Fruit fly (Drosophila melanogaster) whole organism, embryonic: ENCODE data around the gene Lgr1.

ENCODE experiments used
- Aef1 ChIP-seq: fragments of 200-800 bp; sonication (Bioruptor generic); IDR thresholded peaks from 3 replicates; pipeline ENCODE4 v1.3.6; 2022; ENCODE audit warnings: missing biosample characterization, missing genetic modification characterization
- Awh ChIP-seq: fragments of 200-800 bp; sonication (Bioruptor generic); IDR thresholded peaks from 2 replicates; pipeline ENCODE4, ENCODE4 v1.3.6; 2022; ENCODE audit warnings: missing biosample characterization, missing genetic modification characterization
- C15 ChIP-seq: fragments of 200-800 bp; sonication (Bioruptor generic); IDR thresholded peaks from 3 replicates; pipeline ENCODE4 v1.3.6; 2022; ENCODE audit warnings: missing biosample characterization, missing genetic modification characterization
- CG10543 ChIP-seq: fragments of 200-800 bp; sonication (Bioruptor generic); optimal IDR thresholded peaks from 3 replicates; lab custom pipeline; 2017; ENCODE audit warnings: missing biosample characterization, mild to moderate bottlenecking, missing genetic modification characterization, moderate library complexity
- CG12659 ChIP-seq: fragments of 200-800 bp; sonication (Bioruptor generic); optimal IDR thresholded peaks from 3 replicates; lab custom pipeline; 2017; ENCODE audit warnings: mild to moderate bottlenecking, missing biosample characterization, missing genetic modification reagents, missing genetic modification characterization
- CG13424 ChIP-seq: fragments of 200-800 bp; sonication (Bioruptor generic); optimal IDR thresholded peaks from 2 replicates; lab custom pipeline; 2019; ENCODE audit warnings: missing biosample characterization, mild to moderate bottlenecking, missing genetic modification characterization, moderate library complexity
- CG17359 ChIP-seq: fragments of 200-800 bp; sonication (Bioruptor generic); optimal IDR thresholded peaks from 3 replicates; lab custom pipeline; 2018; ENCODE audit warnings: missing biosample characterization, mild to moderate bottlenecking, missing genetic modification characterization, moderate library complexity
- CG17361 ChIP-seq: fragments of 200-800 bp; sonication (Bioruptor generic); IDR thresholded peaks from 3 replicates; pipeline ENCODE4 v1.3.6; 2022; ENCODE audit warnings: missing biosample characterization, missing genetic modification characterization
- CG17385 ChIP-seq: fragments of 200-800 bp; sonication (Bioruptor generic); optimal IDR thresholded peaks from 3 replicates; lab custom pipeline; 2018; ENCODE audit warnings: missing biosample characterization, mild to moderate bottlenecking, missing genetic modification characterization
- CG17802 ChIP-seq: fragments of 200-800 bp; sonication (Bioruptor generic); optimal IDR thresholded peaks from 2 replicates; lab custom pipeline; 2018; ENCODE audit warnings: missing biosample characterization, mild to moderate bottlenecking, missing genetic modification characterization, moderate library complexity
- CG18764 ChIP-seq: fragments of 200-800 bp; sonication (Bioruptor generic); optimal IDR thresholded peaks from 3 replicates; lab custom pipeline; 2016; ENCODE audit warnings: missing biosample characterization, missing genetic modification characterization
- CG3065 ChIP-seq: fragments of 200-800 bp; sonication (Bioruptor generic); optimal IDR thresholded peaks from 2 replicates; lab custom pipeline; 2016; ENCODE audit warnings: missing biosample characterization, missing genetic modification characterization
- CG32532 ChIP-seq: fragments of 200-800 bp; sonication (Bioruptor generic); IDR thresholded peaks from 2 replicates; pipeline ENCODE4 v1.3.6; 2022; ENCODE audit warnings: missing biosample characterization, missing genetic modification characterization
- CG3407 ChIP-seq: fragments of 200-800 bp; sonication (Bioruptor generic); optimal IDR thresholded peaks from 2 replicates; lab custom pipeline; 2018; ENCODE audit warnings: missing biosample characterization, mild to moderate bottlenecking, missing genetic modification characterization
- CG34422 ChIP-seq: fragments of 200-800 bp; sonication (Bioruptor generic); IDR thresholded peaks from 3 replicates; pipeline ENCODE4 v1.3.6; 2022; ENCODE audit warnings: missing biosample characterization, missing genetic modification characterization
- CG3726 ChIP-seq: fragments of 200-800 bp; sonication (Bioruptor generic); IDR thresholded peaks from 3 replicates; pipeline ENCODE4, ENCODE4 v1.3.6; 2022; ENCODE audit warnings: missing biosample characterization, missing genetic modification characterization
- CG4730 ChIP-seq: fragments of 200-800 bp; sonication (Bioruptor generic); IDR thresholded peaks from 2 replicates; pipeline ENCODE4 v1.3.6; 2022; ENCODE audit warnings: missing biosample characterization, missing genetic modification characterization
- CG5180 ChIP-seq: fragments of 200-800 bp; sonication (Bioruptor generic); optimal IDR thresholded peaks from 3 replicates; lab custom pipeline; 2017; ENCODE audit warnings: missing biosample characterization, missing genetic modification characterization, mild to moderate bottlenecking, moderate library complexity, missing genetic modification reagents
- CG8359 ChIP-seq: fragments of 200-800 bp; sonication (Bioruptor generic); optimal IDR thresholded peaks from 2 replicates; lab custom pipeline; 2017; ENCODE audit warnings: missing biosample characterization, mild to moderate bottlenecking, missing genetic modification characterization, borderline replicate concordance
- CoRest ChIP-seq: fragments of 200-800 bp; sonication (Bioruptor generic); optimal IDR thresholded peaks from 3 replicates; lab custom pipeline; 2018; ENCODE audit warnings: missing biosample characterization, mild to moderate bottlenecking, missing genetic modification characterization, moderate library complexity
- Doc3 ChIP-seq: fragments of 200-800 bp; sonication (Bioruptor generic); IDR thresholded peaks from 3 replicates; pipeline ENCODE4 v1.3.6; 2022; ENCODE audit warnings: missing biosample characterization, missing genetic modification characterization; ENCODE audit not compliant: partially characterized antibody
- HLH54F ChIP-seq: fragments of 200-800 bp; sonication (Bioruptor generic); optimal IDR thresholded peaks from 3 replicates; lab custom pipeline; 2016; ENCODE audit warnings: missing biosample characterization, missing genetic modification characterization
- Hmr ChIP-seq: fragments of 200-800 bp; sonication (Bioruptor generic); optimal IDR thresholded peaks from 3 replicates; lab custom pipeline; 2017; ENCODE audit warnings: mild to moderate bottlenecking, missing biosample characterization, missing genetic modification reagents, missing genetic modification characterization
- Hr3 ChIP-seq: fragments of 200-800 bp; sonication (Bioruptor generic); optimal IDR thresholded peaks from 3 replicates; lab custom pipeline; 2016; ENCODE audit warnings: missing biosample characterization, missing genetic modification characterization
- Oli ChIP-seq: fragments of 200-800 bp; sonication (Bioruptor generic); optimal IDR thresholded peaks from 2 replicates; lab custom pipeline; 2018; ENCODE audit warnings: missing biosample characterization, mild to moderate bottlenecking, missing genetic modification characterization, moderate library complexity
- Six4 ChIP-seq: fragments of 200-800 bp; sonication (Bioruptor generic); optimal IDR thresholded peaks from 2 replicates; lab custom pipeline; 2016; ENCODE audit warnings: missing biosample characterization, missing genetic modification characterization
- Sox102F ChIP-seq: fragments of 200-800 bp; sonication (Bioruptor generic); optimal IDR thresholded peaks from 2 replicates; lab custom pipeline; 2018; ENCODE audit warnings: missing biosample characterization, mild to moderate bottlenecking, missing genetic modification characterization, moderate library complexity
- Ssrp ChIP-seq: fragments of 200-800 bp; sonication (Bioruptor generic); optimal IDR thresholded peaks from 2 replicates; lab custom pipeline; 2018; ENCODE audit warnings: missing biosample characterization, mild to moderate bottlenecking, missing genetic modification characterization, moderate library complexity
- Taf1 ChIP-seq: fragments of 200-800 bp; sonication (Bioruptor generic); IDR thresholded peaks from 2 replicates; pipeline ENCODE4 v1.3.6; 2022; ENCODE audit warnings: missing biosample characterization, missing genetic modification characterization
- Vsx1 ChIP-seq: fragments of 200-800 bp; sonication (Bioruptor generic); optimal IDR thresholded peaks from 2 replicates; lab custom pipeline; 2017; ENCODE audit warnings: missing biosample characterization, mild to moderate bottlenecking, missing genetic modification characterization, missing genetic modification reagents
- Xrp1 ChIP-seq: fragments of 200-800 bp; sonication (Bioruptor generic); IDR thresholded peaks from 2 replicates; pipeline ENCODE4 v1.3.6; 2022; ENCODE audit warnings: missing biosample characterization, missing genetic modification characterization
- abd-A ChIP-seq: fragments of 200-800 bp; sonication (Bioruptor generic); optimal IDR thresholded peaks from 3 replicates; lab custom pipeline; 2019; ENCODE audit warnings: missing biosample characterization, mild to moderate bottlenecking, missing genetic modification characterization, moderate library complexity
- bowl ChIP-seq: fragments of 200-800 bp; sonication (Bioruptor generic); IDR thresholded peaks from 2 replicates; pipeline ENCODE4 v1.3.6; 2022; ENCODE audit warnings: missing biosample characterization, missing genetic modification characterization
- br ChIP-seq: fragments of >200 bp; optimal IDR thresholded peaks from 2 replicates; lab custom pipeline; 2017
- btn ChIP-seq: fragments of 200-800 bp; sonication (Bioruptor generic); optimal IDR thresholded peaks from 2 replicates; lab custom pipeline; 2016; ENCODE audit warnings: missing biosample characterization, missing genetic modification characterization
- chinmo ChIP-seq: fragments of 200-800 bp; sonication (Bioruptor generic); IDR thresholded peaks from 4 replicates; pipeline ENCODE4 v1.3.6; 2022; ENCODE audit warnings: missing biosample characterization, missing genetic modification characterization; ENCODE audit not compliant: partially characterized antibody
- chm ChIP-seq: fragments of 200-800 bp; sonication (Bioruptor generic); IDR thresholded peaks from 2 replicates; pipeline ENCODE4 v1.3.6; 2022; ENCODE audit warnings: missing biosample characterization, missing genetic modification characterization
- dati ChIP-seq: fragments of 200-800 bp; sonication (Bioruptor generic); IDR thresholded peaks from 2 replicates; pipeline ENCODE4 v1.3.6; 2022; ENCODE audit warnings: missing biosample characterization, missing genetic modification characterization
- fd96Cb ChIP-seq: fragments of 200-800 bp; sonication (Bioruptor generic); optimal IDR thresholded peaks from 2 replicates; lab custom pipeline; 2018; ENCODE audit warnings: missing biosample characterization, mild to moderate bottlenecking, missing genetic modification characterization, moderate library complexity
- fru ChIP-seq: fragments of >200 bp; optimal IDR thresholded peaks from 2 replicates; lab custom pipeline; 2017
- gsb ChIP-seq: fragments of 200-800 bp; sonication (Bioruptor generic); IDR thresholded peaks from 2 replicates; pipeline ENCODE4 v1.3.6; 2022; ENCODE audit warnings: missing biosample characterization, missing genetic modification characterization
- jing ChIP-seq: fragments of 200-800 bp; sonication (Bioruptor generic); optimal IDR thresholded peaks from 2 replicates; lab custom pipeline; 2018; ENCODE audit warnings: missing biosample characterization, mild to moderate bottlenecking, missing genetic modification characterization
- kni ChIP-seq: fragments of 200-800 bp; sonication (Bioruptor generic); optimal IDR thresholded peaks from 3 replicates; lab custom pipeline; 2017; ENCODE audit warnings: mild to moderate bottlenecking, missing biosample characterization, missing genetic modification reagents, missing genetic modification characterization
- lbe ChIP-seq: fragments of 200-800 bp; sonication (Bioruptor generic); optimal IDR thresholded peaks from 2 replicates; lab custom pipeline; 2016; ENCODE audit warnings: missing biosample characterization, mild to moderate bottlenecking, missing genetic modification characterization
- mam ChIP-seq: fragments of 200-800 bp; sonication (Bioruptor generic); optimal IDR thresholded peaks from 3 replicates; lab custom pipeline; 2016; ENCODE audit warnings: missing biosample characterization, missing genetic modification characterization
- nmo ChIP-seq: fragments of 200-800 bp; sonication (Bioruptor generic); optimal IDR thresholded peaks from 2 replicates; lab custom pipeline; 2018; ENCODE audit warnings: missing biosample characterization, mild to moderate bottlenecking, missing genetic modification characterization, moderate library complexity
- ro ChIP-seq: fragments of 200-800 bp; sonication (Bioruptor generic); IDR thresholded peaks from 2 replicates; pipeline ENCODE4 v1.3.6; 2022; ENCODE audit warnings: missing biosample characterization, missing genetic modification characterization
- row ChIP-seq: fragments of 200-800 bp; sonication (Bioruptor generic); IDR thresholded peaks from 3 replicates; pipeline ENCODE4 v1.3.6; 2022; ENCODE audit warnings: missing biosample characterization, missing genetic modification characterization
- ssp ChIP-seq: fragments of 200-800 bp; sonication (Bioruptor generic); IDR thresholded peaks from 2 replicates; pipeline ENCODE4 v1.3.6; 2022; ENCODE audit warnings: missing biosample characterization, missing genetic modification characterization
- unc-4 ChIP-seq: fragments of 200-800 bp; sonication (Bioruptor generic); IDR thresholded peaks from 2 replicates; pipeline ENCODE4 v1.3.6; 2022; ENCODE audit warnings: missing biosample characterization, missing genetic modification characterization; ENCODE audit not compliant: partially characterized antibody

The Lgr1 gene

dm6 chr3R:17703024-17703690 lies 22.4 kb upstream of the Lgr1 start (continued):
- TF ChIP-seq Hmr (GFP tag; lab: Kevin White, UChicago) (no peak), Aef1 (GFP tag; lab: Robert Waterston, UW) (no peak), Xrp1 (GFP tag; lab: Robert Waterston, UW) (0 out of 2 replicates have a peak, but pooled peaks have one; percentile 13), CG3407 (GFP tag; lab: Kevin White, UChicago) (no peak), ro (no peak), CG5180 (GFP tag; lab: Kevin White, UChicago) (no peak), chinmo (GFP tag; lab: Robert Waterston, UW) (0 out of 4 replicates have a peak, but pooled peaks have one; percentile 15), CG3065 (GFP tag; lab: Kevin White, UChicago) (no peak), br (no peak), row (peak; percentile 20; the same call in 2 of the 3 replicates), CG17802 (no peak), Doc3 (GFP tag; lab: Robert Waterston, UW) (no peak), Awh (GFP tag; lab: Robert Waterston, UW) (0 out of 2 replicates have a peak, but pooled peaks have one; percentile 23), fru (no peak), dati (GFP tag; lab: Robert Waterston, UW) (no peak), bowl (no peak), CG10543 (GFP tag; lab: Kevin White, UChicago) (no peak), Ssrp (peak; percentile 2), CG17361 (GFP tag; lab: Robert Waterston, UW) (0 out of 3 replicates have a peak, but pooled peaks have one; percentile 20), CG3726 (GFP tag; lab: Robert Waterston, UW) (no peak), CoRest (tag; lab: Kevin White, UChicago) (peak; percentile 15), Vsx1 (GFP tag; lab: Kevin White, UChicago) (no peak), Taf1 (GFP tag; lab: Robert Waterston, UW) (no peak), CG12659 (no peak), CG17359 (tag; lab: Kevin White, UChicago) (peak; percentile 36), CG13424 (peak; percentile 27), nmo (GFP tag; lab: Kevin White, UChicago) (peak; percentile 30), jing (GFP tag; lab: Kevin White, UChicago) (no peak), kni (GFP tag; lab: Kevin White, UChicago) (no peak), Sox102F (GFP tag; lab: Kevin White, UChicago) (peak; percentile 42), lbe (GFP tag; lab: Kevin White, UChicago) (peak; percentile 82), mam (peak; percentile 26), abd-A (tag; lab: Kevin White, UChicago) (no peak), ssp (GFP tag; lab: Robert Waterston, UW) (no peak), gsb (GFP tag; lab: Robert Waterston, UW) (no peak), Hr3 (GFP tag; lab: Kevin White, UChicago) (no peak), CG34422 (GFP tag; lab: Robert Waterston, UW) (no peak), btn (GFP tag; lab: Kevin White, UChicago) (no peak), CG18764 (GFP tag; lab: Kevin White, UChicago) (no peak), CG32532 (no peak), HLH54F (no peak), CG4730 (GFP tag; lab: Robert Waterston, UW) (no peak), Oli (tag; lab: Kevin White, UChicago) (peak; percentile 40), chm (GFP tag; lab: Robert Waterston, UW) (no peak), unc-4 (no peak), Six4 (GFP tag; lab: Kevin White, UChicago) (no peak), fd96Cb (peak; percentile 15), CG17385 (GFP tag; lab: Kevin White, UChicago) (no peak), C15 (no peak), CG8359 (GFP tag; lab: Kevin White, UChicago) (no peak)
